Worm (Caenorhabditis elegans): ENCODE results near the gene C28H8.8.

The C28H8.8 gene

DNA sequence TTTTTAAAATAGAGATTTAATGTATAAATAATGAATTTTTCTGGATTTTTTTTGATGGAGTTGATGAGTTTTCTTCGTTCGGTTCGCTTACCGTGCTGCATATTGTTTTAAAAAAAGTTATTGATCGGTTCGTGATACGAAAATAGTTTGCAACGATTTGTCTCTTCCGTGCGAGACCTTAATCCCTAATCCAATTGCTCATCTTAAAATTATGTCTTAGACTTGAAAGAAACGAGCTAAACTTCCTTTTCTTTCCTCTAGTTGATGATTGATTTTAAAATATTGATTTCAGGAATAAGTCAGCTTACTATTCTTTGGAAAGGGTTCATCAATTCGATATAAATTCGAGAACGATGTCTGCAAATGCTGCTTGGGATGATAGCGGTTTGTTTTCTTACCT lies 19.8 kb upstream of the C28H8.8 start, which contains the start of gene C28H8.3:
Gene C28H8.3, plus strand, starts transcription at position 293 of the 400 bp plus-strand sequence.
- no peak for TF ChIP-seq ceh-18 (tag; optimal IDR thresholded peaks at IDR 0.05)
- TF ChIP-seq nhr-232 (tag; optimal IDR thresholded peaks at IDR 0.05): no peak
- no peak for TF ChIP-seq ceh-30 (tag; optimal IDR thresholded peaks at IDR 0.05)
- no peak for TF ChIP-seq ceh-34 (tag; optimal IDR thresholded peaks at IDR 0.05)
- no peak for TF ChIP-seq pha-2 (tag; optimal IDR thresholded peaks at IDR 0.05)
- no peak for TF ChIP-seq sox-2 (GFP tag; IDR thresholded peaks at IDR 0.05)
- TF ChIP-seq pros-1 (tag; optimal IDR thresholded peaks at IDR 0.05): no peak
- no peak for TF ChIP-seq madf-2 (tag; optimal IDR thresholded peaks at IDR 0.05)
- no peak for TF ChIP-seq hlh-13 (GFP tag; optimal IDR thresholded peaks at IDR 0.05)
- TF ChIP-seq hlh-30 (tag; optimal IDR thresholded peaks at IDR 0.05; ENCODE audit: insufficient read depth): no peak
- no peak for TF ChIP-seq pag-3 (tag; optimal IDR thresholded peaks at IDR 0.05; ENCODE audit: borderline replicate concordance)
- no peak for TF ChIP-seq ceh-22 (tag; optimal IDR thresholded peaks at IDR 0.05)
- no peak for TF ChIP-seq pqm-1 (tag; optimal IDR thresholded peaks at IDR 0.05)
- no peak for TF ChIP-seq T23F11.4 (GFP tag; optimal IDR thresholded peaks at IDR 0.05)
- TF ChIP-seq gmeb-2 (tag; optimal IDR thresholded peaks at IDR 0.05): no peak
- TF ChIP-seq ztf-16 (tag; optimal IDR thresholded peaks at IDR 0.05): no peak

DNA sequence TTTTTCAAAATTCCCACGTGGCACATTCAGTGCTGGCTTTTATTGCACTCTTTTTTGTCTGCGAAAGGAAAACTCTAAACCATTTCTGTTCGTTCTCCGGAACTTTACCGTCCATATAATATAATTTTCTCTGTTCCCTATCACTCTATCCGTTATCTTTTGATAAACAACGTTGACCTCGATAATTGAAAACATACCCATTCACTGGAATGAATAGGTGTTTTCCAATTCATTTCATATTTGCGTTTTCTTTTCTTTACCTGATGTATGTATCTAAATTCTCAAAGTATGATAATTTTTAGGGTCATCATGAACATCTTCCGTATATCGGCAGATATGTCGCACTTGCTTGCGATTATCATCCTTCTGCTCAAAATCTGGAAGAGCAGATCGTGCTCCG lies 18.2 kb upstream of the C28H8.8 start, which contains the start of gene erd-2.2:
Gene erd-2.2, plus strand, starts transcription at position 301 of the 400 bp plus-strand sequence.
- TF ChIP-seq ceh-6 (GFP tag; optimal IDR thresholded peaks at IDR 0.05): no peak
- TF ChIP-seq hlh-15 (tag; optimal IDR thresholded peaks at IDR 0.05): no peak
- TF ChIP-seq ama-1 (optimal IDR thresholded peaks at IDR 0.05): no peak
- no peak for TF ChIP-seq fkh-10 (GFP tag; optimal IDR thresholded peaks at IDR 0.05)
- no peak for TF ChIP-seq ceh-19 (GFP tag; optimal IDR thresholded peaks at IDR 0.05)
- TF ChIP-seq ets-4 (tag; optimal IDR thresholded peaks at IDR 0.05): no peak
- no peak for TF ChIP-seq dve-1 (tag; optimal IDR thresholded peaks at IDR 0.05)
- no peak for TF ChIP-seq madf-2 (tag; optimal IDR thresholded peaks at IDR 0.05)
- no peak for TF ChIP-seq K09A11.1 (tag; optimal IDR thresholded peaks at IDR 0.05; ENCODE audit: insufficient read depth)
- TF ChIP-seq pqm-1 (tag; optimal IDR thresholded peaks at IDR 0.05): no peak

ce11 chrIII:5906059-5906458 lies 17.5 kb upstream of the C28H8.8 start, which contains the start of gene dpff-1:
Gene dpff-1, minus strand, starts transcription at chrIII:5906346.
- TF ChIP-seq F13H6.1 (tag; optimal IDR thresholded peaks at IDR 0.05) (no peak), ceh-48 (tag; optimal IDR thresholded peaks at IDR 0.05) (peak; percentile 85)

ce11 chrIII:5902558-5902957 lies 14.0 kb upstream of the C28H8.8 start:
- TF ChIP-seq pat-9 (tag; optimal IDR thresholded peaks at IDR 0.05): no peak
- TF ChIP-seq nhr-232 (tag; optimal IDR thresholded peaks at IDR 0.05): no peak
- no peak for TF ChIP-seq madf-2 (tag; optimal IDR thresholded peaks at IDR 0.05)
- TF ChIP-seq pha-2 (tag; optimal IDR thresholded peaks at IDR 0.05): no peak
- peak; percentile 80 for TF ChIP-seq unc-42 (tag; optimal IDR thresholded peaks at IDR 0.05)

DNA sequence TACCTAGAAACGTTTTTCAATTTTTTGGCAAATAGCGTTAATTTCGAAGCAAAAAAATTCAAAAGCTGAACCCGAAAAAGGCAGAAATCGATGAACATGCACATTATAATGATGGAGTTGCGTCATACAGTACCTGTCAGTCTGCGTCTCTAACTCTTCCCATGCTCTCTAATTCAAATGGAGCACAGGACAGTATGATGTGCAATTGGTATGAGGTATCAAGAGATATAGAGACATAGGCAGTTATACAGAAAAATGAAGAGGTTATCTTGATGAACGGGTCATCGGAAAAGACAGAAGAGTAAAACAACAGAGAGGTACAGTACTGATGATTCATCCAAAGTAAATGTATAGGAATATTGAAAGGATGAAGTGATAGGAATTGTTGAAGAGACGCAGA lies 12.1 kb upstream of the C28H8.8 start:
- TF ChIP-seq unc-55 (GFP tag; optimal IDR thresholded peaks at IDR 0.05) (peak; percentile 8), hlh-30 (tag; optimal IDR thresholded peaks at IDR 0.05; ENCODE audit: insufficient read depth) (peak; percentile 39), tbx-2 (tag; optimal IDR thresholded peaks at IDR 0.05) (no peak)

DNA sequence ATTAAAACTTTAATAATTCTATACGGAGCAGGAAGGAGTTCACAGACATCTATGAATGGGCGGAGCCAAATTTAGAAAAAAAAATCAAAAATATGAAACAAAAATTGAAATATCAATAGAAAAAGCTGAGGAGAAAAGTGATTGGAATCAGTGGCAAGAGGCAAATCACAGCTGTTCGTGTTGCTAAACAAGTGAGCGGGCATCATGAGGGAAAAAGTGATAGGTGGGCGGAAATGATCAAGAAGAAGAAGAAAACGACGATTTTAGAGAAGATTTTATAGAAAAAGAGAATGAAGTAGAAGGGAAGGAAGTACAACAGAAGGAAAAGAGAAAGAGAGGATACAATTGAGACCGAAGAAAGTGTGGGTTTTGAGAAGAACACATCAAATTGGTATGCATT lies 10.1 kb upstream of the C28H8.8 start:
- no peak for TF ChIP-seq ceh-45 (GFP tag; IDR thresholded peaks at IDR 0.05)
- peak; percentile 27 for TF ChIP-seq ceh-18 (tag; optimal IDR thresholded peaks at IDR 0.05)
- no peak for TF ChIP-seq ceh-6 (GFP tag; optimal IDR thresholded peaks at IDR 0.05)

DNA sequence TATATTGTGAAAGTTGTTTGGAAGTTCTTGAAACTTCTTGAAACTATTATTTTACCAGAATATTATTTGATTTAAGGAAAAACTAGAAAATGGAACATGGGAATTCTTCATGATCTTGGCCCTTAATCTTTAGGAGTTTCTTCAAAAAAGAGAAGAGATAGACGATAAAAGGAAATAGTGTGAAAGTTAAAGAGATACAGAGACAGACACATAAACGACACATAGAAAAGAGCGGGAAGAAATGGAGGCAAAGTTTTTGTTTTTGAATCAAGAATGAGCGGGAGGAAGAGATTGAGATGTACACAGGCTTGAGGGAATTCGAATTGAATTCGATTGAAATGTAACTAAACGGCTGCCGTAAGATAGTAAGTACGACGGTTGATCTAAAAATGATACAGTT lies 8.9 kb upstream of the C28H8.8 start:
- no peak for TF ChIP-seq fkh-10 (GFP tag; optimal IDR thresholded peaks at IDR 0.05)
- TF ChIP-seq lin-11 (tag; optimal IDR thresholded peaks at IDR 0.05): no peak
- TF ChIP-seq sdc-2 (tag; optimal IDR thresholded peaks at IDR 0.05): no peak
- no peak for TF ChIP-seq sox-2 (GFP tag; IDR thresholded peaks at IDR 0.05)
- no peak for TF ChIP-seq unc-86 (tag; optimal IDR thresholded peaks at IDR 0.05)
- TF ChIP-seq elt-2 (tag; optimal IDR thresholded peaks at IDR 0.05): no peak
- no peak for TF ChIP-seq hlh-8 (tag; optimal IDR thresholded peaks at IDR 0.05)
- no peak for TF ChIP-seq ceh-31 (tag; optimal IDR thresholded peaks at IDR 0.05)
